Worm (Caenorhabditis elegans) whole organism, L4/young adult: Measurements from ENCODE around the gene rom-3.

Experiments
- W03F9.2 ChIP-seq: fragments of 150-350 bp; optimal IDR thresholded peaks from 2 replicates; lab custom pipeline; 2014; ENCODE audit warnings: missing biosample characterization, missing genetic modification characterization
- dao-5 ChIP-seq: sonication (generic microtip); optimal IDR thresholded peaks from 2 replicates; lab custom pipeline; 2016; ENCODE audit warnings: missing genotype, missing genetic modification characterization, moderate library complexity, missing compliant biosample characterization
- him-1 ChIP-seq: sonication (generic microtip); optimal IDR thresholded peaks from 2 replicates; lab custom pipeline; 2016; ENCODE audit warnings: missing genotype, missing genetic modification reagents, missing genetic modification characterization, missing compliant biosample characterization

Gene rom-3

DNA sequence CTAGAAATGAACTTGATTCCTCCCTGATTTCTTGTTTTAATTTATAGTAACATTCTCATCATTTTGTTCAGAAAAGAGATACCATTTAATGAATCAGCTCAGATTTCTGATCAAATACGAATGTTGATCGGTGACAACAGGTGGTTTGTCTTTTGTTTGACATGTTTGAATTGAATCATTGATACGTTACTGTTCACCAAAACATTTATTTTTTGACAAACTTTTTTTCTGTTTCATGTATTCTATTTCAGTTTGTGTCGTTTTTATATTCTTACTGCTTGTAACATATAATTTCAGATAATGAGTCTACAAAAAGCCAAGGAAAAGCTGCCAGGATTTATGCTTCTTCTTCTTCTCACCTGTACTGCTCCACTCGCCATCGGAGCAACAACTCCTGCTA is 46.2 kb downstream of the rom-3 start, which contains the start of gene nep-24:
Gene nep-24 (plus strand): TSS at position 301 of the 400 bp plus-strand sequence.
- no peak for TF ChIP-seq dao-5
- no peak for TF ChIP-seq W03F9.2 (tag; lab: Kevin White, UChicago)
- TF ChIP-seq him-1 (tag; lab: Kevin White, UChicago), result no peak

DNA sequence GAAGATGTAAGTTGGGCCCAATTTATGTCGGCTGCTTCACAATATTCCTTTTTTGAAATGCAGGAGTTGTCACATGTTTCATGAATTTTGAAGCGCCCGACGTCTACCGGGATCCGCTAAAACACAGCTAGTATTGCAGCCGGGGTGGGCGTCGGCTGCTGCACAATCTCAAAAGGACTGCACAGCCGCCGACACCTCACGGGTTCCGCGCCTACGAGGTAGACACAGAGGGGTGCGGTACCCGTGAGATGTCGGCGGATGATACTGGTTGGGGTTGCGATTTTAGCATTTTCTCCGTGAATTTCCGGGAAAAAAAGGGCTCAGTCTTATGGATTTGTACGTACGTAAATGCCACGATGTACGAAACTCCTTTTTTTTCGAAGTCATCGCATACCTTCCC is 48.3 kb downstream of the rom-3 start:
- no peak for TF ChIP-seq W03F9.2 (tag; lab: Kevin White, UChicago)
- TF ChIP-seq dao-5, result no peak
- no peak for TF ChIP-seq him-1 (tag; lab: Kevin White, UChicago)

DNA sequence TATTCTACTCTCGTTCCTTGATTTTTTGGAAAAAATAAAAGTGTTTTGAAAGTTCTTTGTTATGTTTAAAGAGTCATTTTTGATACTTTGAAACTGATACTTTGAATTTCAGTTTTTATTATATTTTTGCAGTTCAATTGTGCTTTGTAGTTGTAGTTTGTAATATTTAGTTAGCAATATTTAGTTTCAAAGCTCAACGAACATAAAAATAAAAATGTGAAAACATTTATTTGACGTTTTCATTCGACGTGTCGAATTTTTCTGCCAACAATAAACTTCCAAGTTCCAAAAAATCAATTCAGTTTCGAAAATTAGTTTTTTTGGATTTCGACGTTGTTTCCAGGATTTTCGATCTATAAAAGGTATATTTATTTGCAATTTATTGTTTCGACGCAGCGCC is 50.2 kb downstream of the rom-3 start, which contains the start of gene nep-23:
Gene nep-23 (plus strand): TSS at position 301 of the 400 bp plus-strand sequence.
- no peak for TF ChIP-seq W03F9.2 (tag; lab: Kevin White, UChicago)
- TF ChIP-seq dao-5, result no peak
- no peak for TF ChIP-seq him-1 (tag; lab: Kevin White, UChicago)

- TF ChIP-seq him-1 (tag; lab: Kevin White, UChicago), result no peak
- TF ChIP-seq dao-5, result no peak
- no peak for TF ChIP-seq W03F9.2 (tag; lab: Kevin White, UChicago)
Measured at ce11 chrIV:16919212-16919775, 51.0 kb downstream of the rom-3 start, which contains the start of the genes Y116A8C.470 and Y116A8C.463. Y116A8C.470 (minus strand) TSS chrIV:16919312. Y116A8C.463 (plus strand) TSS chrIV:16919725.

- TF ChIP-seq W03F9.2 (tag; lab: Kevin White, UChicago) (no peak), him-1 (tag; lab: Kevin White, UChicago) (no peak), dao-5 (no peak)
Measured at ce11 chrIV:16917831-16918429, 52.4 kb downstream of the rom-3 start, which contains the start of the genes Y116A8C.469 and Y116A8C.468. Y116A8C.469 (minus strand) TSS chrIV:16917931. Y116A8C.468 (plus strand) TSS chrIV:16918379.

- TF ChIP-seq him-1 (tag; lab: Kevin White, UChicago) (no peak), W03F9.2 (tag; lab: Kevin White, UChicago) (no peak), dao-5 (no peak)
Measured at ce11 chrIV:16915751-16916150, 54.5 kb downstream of the rom-3 start, which contains the start of gene Y116A8C.3. Y116A8C.3 (plus strand) TSS chrIV:16916051.
